Fruit fly (Drosophila melanogaster): ENCODE measurements around the gene Srx.

Gene Srx

DNA sequence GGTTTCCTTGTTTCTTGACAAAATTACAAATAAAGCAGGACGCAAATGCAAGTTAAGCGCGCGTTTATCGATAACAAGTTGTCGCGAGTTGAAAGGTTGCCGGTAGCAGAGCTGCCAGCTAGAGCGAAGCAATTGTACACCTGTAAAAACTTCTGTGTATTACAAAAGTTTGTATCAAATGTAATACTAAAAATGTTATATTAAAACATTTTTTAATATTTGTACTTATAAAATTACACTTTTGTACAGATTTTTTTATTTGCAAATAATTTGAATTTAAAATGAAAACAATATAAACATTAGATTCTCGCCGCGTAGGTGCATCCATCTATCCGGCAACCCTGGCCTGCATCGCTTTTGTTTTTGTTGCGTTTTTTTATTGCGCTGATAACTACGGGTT lies 12.2 kb upstream of the Srx start, which contains the start of the genes CG8142 and Ucp4A (continued):
- TF ChIP-seq B-H1 (GFP tag; IDR thresholded peaks at IDR 0.05) (peak; percentile 94), CG6654 (GFP tag; optimal IDR thresholded peaks at IDR 0.05) (peak; percentile 62), pum (GFP tag; optimal IDR thresholded peaks at IDR 0.05) (peak; percentile 66), CG13287 (GFP tag; IDR thresholded peaks at IDR 0.05; ENCODE audit: partially characterized antibody) (no peak; the same call in 1 of the 2 replicates), CG12299 (tag; optimal IDR thresholded peaks at IDR 0.05) (peak; percentile 82), Ada2b (GFP tag; IDR thresholded peaks at IDR 0.05) (peak; percentile 93), Ssrp (tag; optimal IDR thresholded peaks at IDR 0.05) (peak; percentile 89), Gsc (GFP tag; IDR thresholded peaks at IDR 0.05) (peak; percentile 88), al (GFP tag; IDR thresholded peaks at IDR 0.05) (peak; percentile 93), dmrt99B (tag; optimal IDR thresholded peaks at IDR 0.05) (peak; percentile 92), CG3065 (GFP tag; optimal IDR thresholded peaks at IDR 0.05) (peak; percentile 81), bab2 (GFP tag; optimal IDR thresholded peaks at IDR 0.05) (peak; percentile 73), CG15479 (GFP tag; optimal IDR thresholded peaks at IDR 0.05) (no peak), CG2678 (tag; optimal IDR thresholded peaks at IDR 0.05) (peak; percentile 94), eve (GFP tag; optimal IDR thresholded peaks at IDR 0.05) (no peak), Taf1 (GFP tag; IDR thresholded peaks at IDR 0.05) (peak; percentile 87), Ptx1 (GFP tag; IDR thresholded peaks at IDR 0.05) (peak; percentile 98), tio (GFP tag; optimal IDR thresholded peaks at IDR 0.05) (peak; percentile 91), CG14710 (tag; optimal IDR thresholded peaks at IDR 0.05) (peak; percentile 94), zen (tag; optimal IDR thresholded peaks at IDR 0.05) (peak; percentile 91), nerfin-2 (GFP tag; IDR thresholded peaks at IDR 0.05; ENCODE audit: partially characterized antibody) (peak; percentile 21; the same call in 1 of the 2 replicates), CG12769 (tag; optimal IDR thresholded peaks at IDR 0.05) (no peak), trem (tag; optimal IDR thresholded peaks at IDR 0.05) (peak; percentile 92), CG17912 (GFP tag; optimal IDR thresholded peaks at IDR 0.05) (peak; percentile 25), bigmax (GFP tag; optimal IDR thresholded peaks at IDR 0.05) (no peak), crol (GFP tag; IDR thresholded peaks at IDR 0.05) (peak; percentile 59), Rfx (GFP tag; IDR thresholded peaks at IDR 0.05) (peak; percentile 96), CG9932 (GFP tag; IDR thresholded peaks at IDR 0.05) (peak; percentile 96), CG17612 (GFP tag; IDR thresholded peaks at IDR 0.05) (peak; percentile 79), sr (GFP tag; IDR thresholded peaks at IDR 0.05) (peak; percentile 43; the same call in 2 of the 3 replicates), dan (GFP tag; IDR thresholded peaks at IDR 0.05) (peak; percentile 80), jumu (GFP tag; optimal IDR thresholded peaks at IDR 0.05) (peak; percentile 27), hbn (GFP tag; IDR thresholded peaks at IDR 0.05; ENCODE audit: partially characterized antibody) (no peak), CG33557 (GFP tag; optimal IDR thresholded peaks at IDR 0.05) (peak; percentile 80), HLH3B (GFP tag; IDR thresholded peaks at IDR 0.05) (peak; percentile 95), fd96Cb (tag; optimal IDR thresholded peaks at IDR 0.05) (peak; percentile 93), CG34422 (GFP tag; IDR thresholded peaks at IDR 0.05) (peak; percentile 97), Bteb2 (GFP tag; optimal IDR thresholded peaks at IDR 0.05) (peak; percentile 35), HmgD (GFP tag; optimal IDR thresholded peaks at IDR 0.05) (no peak), CG14050 (GFP tag; IDR thresholded peaks at IDR 0.05) (peak; percentile 92), Sox100B (GFP tag; optimal IDR thresholded peaks at IDR 0.05) (peak; percentile 90), gcm2 (GFP tag; optimal IDR thresholded peaks at IDR 0.05) (peak; percentile 47), Doc2 (GFP tag; IDR thresholded peaks at IDR 0.05) (peak; percentile 79), CHES-1-like (GFP tag; optimal IDR thresholded peaks at IDR 0.05) (no peak), sob (GFP tag; IDR thresholded peaks at IDR 0.05) (peak; percentile 96), CG8944 (GFP tag; optimal IDR thresholded peaks at IDR 0.05) (peak; percentile 47), CG17361 (GFP tag; IDR thresholded peaks at IDR 0.05) (peak; percentile 93), mirr (GFP tag; optimal IDR thresholded peaks at IDR 0.05) (peak; percentile 52), CG13775 (GFP tag; optimal IDR thresholded peaks at IDR 0.05) (peak; percentile 94), CG1603 (tag; optimal IDR thresholded peaks at IDR 0.05) (peak; percentile 47), luna (GFP tag; optimal IDR thresholded peaks at IDR 0.05) (no peak)
